Worm (Caenorhabditis elegans): ENCODE data around the gene rpl-9.

ce11 chrIII:7559869-7560268 is 12.8 kb downstream of the rpl-9 start:
- no peak for TF ChIP-seq bed-3 (GFP tag; optimal IDR thresholded peaks at IDR 0.05)
- no peak for TF ChIP-seq snpc-4 (tag; optimal IDR thresholded peaks at IDR 0.05)
- no peak for TF ChIP-seq ces-1 (GFP tag; optimal IDR thresholded peaks at IDR 0.05)

Data from whole organism, mixed stage, embryonic.